Fruit fly (Drosophila melanogaster) whole organism, embryonic: Measurements from ENCODE around the gene peb.
A peak's percentile ranks its signal among the peaks of the same experiment; 100 is the strongest.

Experiments
- ATbp ChIP-seq: fragments of 200-800 bp; sonication (Bioruptor generic); optimal IDR thresholded peaks from 2 replicates; lab custom pipeline; 2017; ENCODE audit warnings: missing biosample characterization, mild to moderate bottlenecking, missing genetic modification characterization, missing genetic modification reagents
- Bteb2 ChIP-seq: fragments of 200-800 bp; sonication (Bioruptor generic); optimal IDR thresholded peaks from 2 replicates; lab custom pipeline; 2016; ENCODE audit warnings: missing biosample characterization, missing genetic modification characterization
- CG10366 ChIP-seq: fragments of 200-800 bp; sonication (Bioruptor generic); IDR thresholded peaks from 2 replicates; pipeline ENCODE4 v1.3.6; 2022; ENCODE audit warnings: missing biosample characterization, missing genetic modification characterization
- CG11695 ChIP-seq: fragments of 200-800 bp; sonication (Bioruptor generic); IDR thresholded peaks from 3 replicates; pipeline ENCODE4 v1.3.6; 2022; ENCODE audit warnings: missing biosample characterization, missing genetic modification characterization
- CG13287 ChIP-seq: fragments of 200-800 bp; sonication (Bioruptor generic); IDR thresholded peaks from 2 replicates; pipeline ENCODE4 v1.3.6; 2022; ENCODE audit warnings: missing biosample characterization, missing genetic modification characterization; ENCODE audit not compliant: partially characterized antibody
- CG14014 ChIP-seq: fragments of 200-800 bp; sonication (Bioruptor generic); IDR thresholded peaks from 2 replicates; pipeline ENCODE4 v1.3.6; 2022; ENCODE audit warnings: missing biosample characterization, missing genetic modification characterization
- CG15696 ChIP-seq: fragments of 200-800 bp; sonication (Bioruptor generic); optimal IDR thresholded peaks from 2 replicates; lab custom pipeline; 2019; ENCODE audit warnings: missing biosample characterization, mild to moderate bottlenecking, missing genetic modification characterization, moderate library complexity
- CG17359 ChIP-seq: fragments of 200-800 bp; sonication (Bioruptor generic); optimal IDR thresholded peaks from 3 replicates; lab custom pipeline; 2018; ENCODE audit warnings: missing biosample characterization, mild to moderate bottlenecking, missing genetic modification characterization, moderate library complexity
- CG2129 ChIP-seq: fragments of 200-800 bp; sonication (Bioruptor generic); IDR thresholded peaks from 2 replicates; pipeline ENCODE4 v1.3.6; 2022; ENCODE audit warnings: missing biosample characterization, missing genetic modification characterization; ENCODE audit not compliant: partially characterized antibody
- CG2678 ChIP-seq: fragments of 200-800 bp; sonication (Bioruptor generic); optimal IDR thresholded peaks from 3 replicates; lab custom pipeline; 2019; ENCODE audit warnings: missing biosample characterization, mild to moderate bottlenecking, missing genetic modification characterization, moderate library complexity
- CG31365 ChIP-seq: fragments of 200-800 bp; sonication (Bioruptor generic); optimal IDR thresholded peaks from 2 replicates; lab custom pipeline; 2018; ENCODE audit warnings: missing biosample characterization, mild to moderate bottlenecking, missing genetic modification characterization
- CG4282 ChIP-seq: fragments of 200-800 bp; sonication (Bioruptor generic); optimal IDR thresholded peaks from 2 replicates; lab custom pipeline; 2016; ENCODE audit warnings: missing biosample characterization, missing genetic modification characterization
- CG6683 ChIP-seq: fragments of 200-800 bp; sonication (Bioruptor generic); optimal IDR thresholded peaks from 2 replicates; lab custom pipeline; 2017; ENCODE audit warnings: missing biosample characterization, mild to moderate bottlenecking, missing genetic modification characterization, missing genetic modification reagents
- CG6689 ChIP-seq: fragments of 200-800 bp; sonication (Bioruptor generic); IDR thresholded peaks from 2 replicates; pipeline ENCODE4 v1.3.6; 2022; ENCODE audit warnings: missing biosample characterization, missing genetic modification characterization
- CG7963 ChIP-seq: fragments of 200-800 bp; sonication (Bioruptor generic); IDR thresholded peaks from 3 replicates; pipeline ENCODE4 v1.3.6; 2022; ENCODE audit warnings: missing biosample characterization, missing genetic modification characterization; ENCODE audit not compliant: partially characterized antibody
- CG8765 ChIP-seq: fragments of 200-800 bp; sonication (Bioruptor generic); IDR thresholded peaks from 2 replicates; pipeline ENCODE4 v1.3.6; 2022; ENCODE audit warnings: missing biosample characterization, missing genetic modification characterization
- CHES-1-like ChIP-seq: fragments of 200-800 bp; sonication (Bioruptor generic); optimal IDR thresholded peaks from 2 replicates; lab custom pipeline; 2016; ENCODE audit warnings: missing biosample characterization, missing genetic modification characterization
- Dll ChIP-seq: fragments of 200-800 bp; sonication (Bioruptor generic); IDR thresholded peaks from 4 replicates; pipeline ENCODE4 v1.3.6; 2022; ENCODE audit warnings: missing biosample characterization, missing genetic modification characterization; ENCODE audit not compliant: partially characterized antibody
- Dp ChIP-seq: fragments of 200-800 bp; sonication (Bioruptor generic); optimal IDR thresholded peaks from 2 replicates; lab custom pipeline; 2018; ENCODE audit warnings: missing biosample characterization, mild to moderate bottlenecking, missing genetic modification characterization, moderate library complexity
- Drgx ChIP-seq: fragments of 200-800 bp; sonication (Bioruptor generic); IDR thresholded peaks from 2 replicates; pipeline ENCODE4 v1.3.6; 2022; ENCODE audit warnings: missing biosample characterization, missing genetic modification characterization
- Elba2 ChIP-seq: fragments of 200-800 bp; sonication (Bioruptor generic); optimal IDR thresholded peaks from 3 replicates; lab custom pipeline; 2016; ENCODE audit warnings: missing biosample characterization, missing genetic modification characterization
- HLHmδ ChIP-seq: fragments of 200-800 bp; sonication (Bioruptor generic); optimal IDR thresholded peaks from 2 replicates; lab custom pipeline; 2018; ENCODE audit warnings: missing biosample characterization, mild to moderate bottlenecking, missing genetic modification characterization, moderate library complexity
- Hr51 ChIP-seq, 2 experiments: fragments of 200-800 bp; sonication (Bioruptor generic); optimal IDR thresholded peaks; 2 replicates in 1 of 2; 3 replicates in 1 of 2; lab custom pipeline; 2016 to 2018; ENCODE audit warnings: missing biosample characterization in 2 of 2, missing genetic modification characterization in 2 of 2, mild to moderate bottlenecking in 1 of 2, moderate library complexity in 1 of 2
- Lim3 ChIP-seq: fragments of 200-800 bp; sonication (Bioruptor generic); IDR thresholded peaks from 2 replicates; pipeline ENCODE4 v1.3.6; 2022; ENCODE audit warnings: missing biosample characterization, missing genetic modification characterization
- NK7.1 ChIP-seq: fragments of 200-800 bp; sonication (Bioruptor generic); optimal IDR thresholded peaks from 3 replicates; lab custom pipeline; 2016; ENCODE audit warnings: missing biosample characterization, missing genetic modification characterization
- Neu2 ChIP-seq: fragments of 200-800 bp; sonication (Bioruptor generic); optimal IDR thresholded peaks from 3 replicates; lab custom pipeline; 2016; ENCODE audit warnings: missing biosample characterization, missing genetic modification characterization, borderline replicate concordance
- Nf-YB ChIP-seq: fragments of 200-800 bp; sonication (Bioruptor generic); optimal IDR thresholded peaks from 3 replicates; lab custom pipeline; 2019; ENCODE audit warnings: missing biosample characterization, mild to moderate bottlenecking, missing genetic modification characterization, moderate library complexity
- Trl ChIP-seq, 3 experiments: fragments of >200 bp in 2 of 3; fragments of 200-800 bp in 1 of 3; sonication (Bioruptor generic) in 1 of 3; optimal IDR thresholded peaks; 2 replicates in 1 of 3; 3 replicates in 2 of 3; lab custom pipeline; 2016 to 2017; ENCODE audit warnings: missing biosample characterization in 1 of 3, missing genetic modification characterization in 1 of 3
- ab ChIP-seq: fragments of 200-800 bp; sonication (Bioruptor generic); optimal IDR thresholded peaks from 2 replicates; lab custom pipeline; 2016; ENCODE audit warnings: missing biosample characterization, missing genetic modification characterization
- az2 ChIP-seq: fragments of 200-800 bp; sonication (Bioruptor generic); optimal IDR thresholded peaks from 3 replicates; lab custom pipeline; 2016; ENCODE audit warnings: missing biosample characterization, missing genetic modification characterization
- bowl ChIP-seq: fragments of 200-800 bp; sonication (Bioruptor generic); IDR thresholded peaks from 2 replicates; pipeline ENCODE4 v1.3.6; 2022; ENCODE audit warnings: missing biosample characterization, missing genetic modification characterization
- crc ChIP-seq: fragments of 200-800 bp; sonication (Bioruptor generic); optimal IDR thresholded peaks from 2 replicates; lab custom pipeline; 2016; ENCODE audit warnings: missing biosample characterization, missing genetic modification characterization
- da ChIP-seq: fragments of 200-800 bp; sonication (Bioruptor generic); optimal IDR thresholded peaks from 2 replicates; lab custom pipeline; 2016; ENCODE audit warnings: missing biosample characterization, missing genetic modification characterization
- ftz-f1 ChIP-seq: fragments of 200-800 bp; sonication (Bioruptor generic); optimal IDR thresholded peaks from 2 replicates; lab custom pipeline; 2016; ENCODE audit warnings: missing biosample characterization, missing genetic modification characterization
- gce ChIP-seq: fragments of 200-800 bp; sonication (Bioruptor generic); IDR thresholded peaks from 3 replicates; pipeline ENCODE4 v1.3.6; 2022; ENCODE audit warnings: missing biosample characterization, missing genetic modification characterization
- gcm ChIP-seq: fragments of 200-800 bp; sonication (Bioruptor generic); optimal IDR thresholded peaks from 2 replicates; lab custom pipeline; 2019; ENCODE audit warnings: missing biosample characterization, mild to moderate bottlenecking, missing genetic modification characterization, moderate library complexity
- lab ChIP-seq: fragments of 200-800 bp; sonication (Bioruptor generic); optimal IDR thresholded peaks from 3 replicates; lab custom pipeline; 2017; ENCODE audit warnings: missing biosample characterization, missing genetic modification characterization, mild to moderate bottlenecking, moderate library complexity, missing genetic modification reagents
- lmd ChIP-seq: fragments of 200-800 bp; sonication (Bioruptor generic); IDR thresholded peaks from 2 replicates; pipeline ENCODE4 v1.3.6; 2022; ENCODE audit warnings: missing biosample characterization, missing genetic modification characterization
- mam ChIP-seq: fragments of 200-800 bp; sonication (Bioruptor generic); optimal IDR thresholded peaks from 3 replicates; lab custom pipeline; 2016; ENCODE audit warnings: missing biosample characterization, missing genetic modification characterization
- mirr ChIP-seq: fragments of 200-800 bp; sonication (Bioruptor generic); optimal IDR thresholded peaks from 3 replicates; lab custom pipeline; 2018; ENCODE audit warnings: missing biosample characterization, mild to moderate bottlenecking, missing genetic modification characterization
- mld ChIP-seq: fragments of 200-800 bp; sonication (Bioruptor generic); IDR thresholded peaks from 3 replicates; pipeline ENCODE4 v1.3.6; 2022; ENCODE audit warnings: missing biosample characterization, missing genetic modification characterization; ENCODE audit not compliant: partially characterized antibody
- rib ChIP-seq: fragments of 200-800 bp; sonication (Bioruptor generic); IDR thresholded peaks from 2 replicates; pipeline ENCODE4 v1.3.6; 2022; ENCODE audit warnings: missing biosample characterization, missing genetic modification characterization
- ro ChIP-seq: fragments of 200-800 bp; sonication (Bioruptor generic); IDR thresholded peaks from 2 replicates; pipeline ENCODE4 v1.3.6; 2022; ENCODE audit warnings: missing biosample characterization, missing genetic modification characterization
- sc ChIP-seq, 3 experiments: fragments of >200 bp in 2 of 3; fragments of 200-800 bp in 1 of 3; sonication (Bioruptor generic) in 1 of 3; optimal IDR thresholded peaks; 2 replicates in 2 of 3; 3 replicates in 1 of 3; lab custom pipeline; 2017; ENCODE audit warnings: mild to moderate bottlenecking in 1 of 3, missing biosample characterization in 1 of 3, missing genetic modification characterization in 1 of 3, missing genetic modification reagents in 1 of 3
- sim ChIP-seq: fragments of 200-800 bp; sonication (Bioruptor generic); IDR thresholded peaks from 2 replicates; pipeline ENCODE4 v1.3.6; 2022; ENCODE audit warnings: missing biosample characterization, missing genetic modification characterization
- sima ChIP-seq: fragments of 200-800 bp; sonication (Bioruptor generic); optimal IDR thresholded peaks from 2 replicates; lab custom pipeline; 2016; ENCODE audit warnings: missing biosample characterization, missing genetic modification characterization
- sna ChIP-seq: fragments of 200-800 bp; sonication (Bioruptor generic); IDR thresholded peaks from 2 replicates; pipeline ENCODE4 v1.3.6; 2022; ENCODE audit warnings: missing biosample characterization, missing genetic modification characterization; ENCODE audit not compliant: partially characterized antibody
- so ChIP-seq: fragments of 200-800 bp; sonication (Bioruptor generic); IDR thresholded peaks from 3 replicates; pipeline ENCODE4 v1.3.6; 2022; ENCODE audit warnings: missing biosample characterization, missing genetic modification characterization
- stwl ChIP-seq: fragments of 200-800 bp; sonication (Bioruptor generic); optimal IDR thresholded peaks from 3 replicates; lab custom pipeline; 2018; ENCODE audit warnings: missing biosample characterization, mild to moderate bottlenecking, missing genetic modification characterization, moderate library complexity
- unpg ChIP-seq: fragments of 200-800 bp; sonication (Bioruptor generic); optimal IDR thresholded peaks from 3 replicates; lab custom pipeline; 2018; ENCODE audit warnings: missing biosample characterization, mild to moderate bottlenecking, missing genetic modification characterization, moderate library complexity

The peb gene

dm6 chrX:4610481-4610880, 6.9 kb upstream of the peb start (continued):
- TF ChIP-seq Nf-YB (GFP tag; lab: Kevin White, UChicago) (no peak), unpg (GFP tag; lab: Kevin White, UChicago) (no peak), CG17359 (tag; lab: Kevin White, UChicago) (peak; percentile 52), mirr (GFP tag; lab: Kevin White, UChicago) (no peak), Neu2 (GFP tag; lab: Kevin White, UChicago) (no peak), so (GFP tag; lab: Robert Waterston, UW) (peak; percentile 22; the same call in 1 of the 3 replicates), Dll (GFP tag; lab: Robert Waterston, UW) (no peak), CG8765 (GFP tag; lab: Robert Waterston, UW) (no peak), rib (0 out of 2 replicates have a peak, but pooled peaks have one; percentile 36), CG31365 (no peak), CG14014 (no peak), sna (GFP tag; lab: Robert Waterston, UW) (no peak), ab (GFP tag; lab: Kevin White, UChicago) (no peak), stwl (no peak), gce (GFP tag; lab: Robert Waterston, UW) (no peak), sima (GFP tag; lab: Kevin White, UChicago) (no peak), Bteb2 (GFP tag; lab: Kevin White, UChicago) (no peak), CG4282 (GFP tag; lab: Kevin White, UChicago) (no peak), CG6683 (GFP tag; lab: Kevin White, UChicago) (peak; percentile 5), sc (optimal IDR thresholded peaks at IDR 0.05; lab: Kevin White, UChicago) (no peak), sc (GFP tag; optimal IDR thresholded peaks at IDR 0.05; lab: Kevin White, UChicago) (no peak), CG2678 (tag; lab: Kevin White, UChicago) (peak; percentile 44), da (GFP tag; lab: Kevin White, UChicago) (no peak), Hr51 (GFP tag; optimal IDR thresholded peaks at IDR 0.05; lab: Kevin White, UChicago) (no peak), CHES-1-like (GFP tag; lab: Kevin White, UChicago) (no peak), ftz-f1 (GFP tag; lab: Kevin White, UChicago) (no peak), ro (GFP tag; lab: Robert Waterston, UW) (no peak), CG7963 (GFP tag; lab: Robert Waterston, UW) (no peak), lmd (GFP tag; lab: Robert Waterston, UW) (no peak), Dp (GFP tag; lab: Kevin White, UChicago) (no peak), Lim3 (GFP tag; lab: Robert Waterston, UW) (no peak), CG2129 (no peak), HLHmδ (GFP tag; lab: Kevin White, UChicago) (no peak), mam (no peak), Trl (optimal IDR thresholded peaks at IDR 0.05; lab: Kevin White, UChicago) (no peak), Trl (GFP tag; optimal IDR thresholded peaks at IDR 0.05; lab: Kevin White, UChicago) (peak; percentile 28), ATbp (GFP tag; lab: Kevin White, UChicago) (peak; percentile 67), lab (GFP tag; lab: Kevin White, UChicago) (peak; percentile 86), az2 (GFP tag; lab: Kevin White, UChicago) (no peak), gcm (GFP tag; lab: Kevin White, UChicago) (no peak), CG6689 (GFP tag; lab: Robert Waterston, UW) (no peak), mld (no peak), crc (GFP tag; lab: Kevin White, UChicago) (no peak), CG15696 (tag; lab: Kevin White, UChicago) (no peak), CG13287 (GFP tag; lab: Robert Waterston, UW) (no peak), CG10366 (GFP tag; lab: Robert Waterston, UW) (no peak), NK7.1 (peak; percentile 34), bowl (GFP tag; lab: Robert Waterston, UW) (no peak), sim (GFP tag; lab: Robert Waterston, UW) (0 out of 2 replicates have a peak, but pooled peaks have one; percentile 17), Drgx (GFP tag; lab: Robert Waterston, UW) (no peak), Elba2 (no peak), CG11695 (GFP tag; lab: Robert Waterston, UW) (no peak)
